Worm (Caenorhabditis elegans): ENCODE measurements around the gene C03A3.3.

DNA sequence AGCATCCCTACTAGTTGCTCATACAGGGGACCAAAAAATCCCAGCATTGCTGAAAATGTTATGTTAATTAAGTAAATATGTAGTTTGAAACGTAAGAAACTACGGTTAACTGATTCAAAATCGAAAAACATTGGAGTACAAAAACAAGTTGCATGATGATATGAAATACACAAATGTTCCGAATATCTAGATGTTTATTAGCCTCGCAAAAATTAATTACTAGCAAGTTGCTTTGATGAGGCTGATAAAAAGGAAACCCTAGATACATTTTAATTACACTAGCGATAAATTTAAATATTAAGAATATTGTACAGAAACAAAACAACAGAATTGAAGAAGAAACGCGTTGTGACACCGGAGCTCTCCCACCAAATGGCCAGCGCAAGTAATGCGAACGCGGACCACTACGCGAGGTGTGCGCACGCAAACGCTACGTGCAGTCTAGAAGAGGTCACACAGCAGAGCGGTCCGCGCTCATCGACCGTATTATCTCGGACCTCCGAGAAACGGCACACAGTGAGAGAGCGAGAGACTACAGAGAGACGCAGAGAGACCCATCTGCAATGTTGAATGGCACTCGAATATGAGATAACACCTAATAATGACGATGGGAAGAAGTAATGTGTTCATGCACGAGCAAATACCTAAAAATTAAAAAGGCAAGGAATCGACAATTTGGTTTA lies 28.0 kb upstream of the C03A3.3 start, which contains the start of gene inx-2:
- TF ChIP-seq nhr-12 (tag; optimal IDR thresholded peaks at IDR 0.05) (no peak), nhr-28 (tag; optimal IDR thresholded peaks at IDR 0.05) (no peak)

Data from whole organism, mixed stage, embryonic.